Worm (Caenorhabditis elegans): ENCODE data around the gene Y39B6A.27.

ce11 chrV:18998045-18998444 is 33.5 kb upstream of the Y39B6A.27 start, which contains the start of gene tgt-2:
- no peak for TF ChIP-seq elt-2 (tag; optimal IDR thresholded peaks at IDR 0.05)
- no peak for TF ChIP-seq mec-3 (tag; optimal IDR thresholded peaks at IDR 0.05; ENCODE audit: borderline replicate concordance)
- TF ChIP-seq unc-55 (GFP tag; optimal IDR thresholded peaks at IDR 0.05) = no peak
- no peak for TF ChIP-seq C38D4.7 (GFP tag; optimal IDR thresholded peaks at IDR 0.05)
- no peak for TF ChIP-seq pros-1 (tag; optimal IDR thresholded peaks at IDR 0.05)

Measured in whole organism, late embryonic.